Fruit fly (Drosophila melanogaster) whole organism, embryonic: ENCODE measurements around the gene CG9717.

Experiments
- Aef1 ChIP-seq: fragments of 200-800 bp; sonication (Bioruptor generic); IDR thresholded peaks from 3 replicates; pipeline ENCODE4 v1.3.6; 2022; ENCODE audit warnings: missing biosample characterization, missing genetic modification characterization
- BEAF-32 ChIP-seq: fragments of 200-800 bp; sonication (Bioruptor generic); optimal IDR thresholded peaks from 3 replicates; lab custom pipeline; 2017; ENCODE audit warnings: missing biosample characterization, missing genetic modification characterization, mild to moderate bottlenecking, moderate library complexity, missing genetic modification reagents
- Bgb ChIP-seq: fragments of 200-800 bp; sonication (Bioruptor generic); IDR thresholded peaks from 2 replicates; pipeline ENCODE4 v1.3.6; 2022; ENCODE audit warnings: missing biosample characterization, missing genetic modification characterization; ENCODE audit not compliant: partially characterized antibody
- C15 ChIP-seq: fragments of 200-800 bp; sonication (Bioruptor generic); IDR thresholded peaks from 3 replicates; pipeline ENCODE4 v1.3.6; 2022; ENCODE audit warnings: missing biosample characterization, missing genetic modification characterization
- CG11504 ChIP-seq: fragments of 200-800 bp; sonication (Bioruptor generic); optimal IDR thresholded peaks from 3 replicates; lab custom pipeline; 2019; ENCODE audit warnings: missing biosample characterization, mild to moderate bottlenecking, missing genetic modification characterization, moderate library complexity
- CG1233 ChIP-seq: fragments of 200-800 bp; sonication (Bioruptor generic); optimal IDR thresholded peaks from 4 replicates; lab custom pipeline; 2018; ENCODE audit warnings: missing biosample characterization, mild to moderate bottlenecking, missing genetic modification characterization
- CG12659 ChIP-seq: fragments of 200-800 bp; sonication (Bioruptor generic); optimal IDR thresholded peaks from 3 replicates; lab custom pipeline; 2017; ENCODE audit warnings: mild to moderate bottlenecking, missing biosample characterization, missing genetic modification reagents, missing genetic modification characterization
- CG12769 ChIP-seq: fragments of 200-800 bp; sonication (Bioruptor generic); optimal IDR thresholded peaks from 2 replicates; lab custom pipeline; 2019; ENCODE audit warnings: missing biosample characterization, mild to moderate bottlenecking, missing genetic modification characterization, moderate library complexity
- CG14014 ChIP-seq: fragments of 200-800 bp; sonication (Bioruptor generic); IDR thresholded peaks from 2 replicates; pipeline ENCODE4 v1.3.6; 2022; ENCODE audit warnings: missing biosample characterization, missing genetic modification characterization
- CG14441 ChIP-seq: fragments of 200-800 bp; sonication (Bioruptor generic); IDR thresholded peaks from 2 replicates; pipeline ENCODE4 v1.3.6; 2022; ENCODE audit warnings: missing biosample characterization, missing genetic modification characterization
- CG1603 ChIP-seq: fragments of 200-800 bp; sonication (Bioruptor generic); optimal IDR thresholded peaks from 2 replicates; lab custom pipeline; 2019; ENCODE audit warnings: missing biosample characterization, mild to moderate bottlenecking, missing genetic modification characterization, moderate library complexity
- CG1647 ChIP-seq: fragments of 200-800 bp; sonication (Bioruptor generic); optimal IDR thresholded peaks from 3 replicates; lab custom pipeline; 2016; ENCODE audit warnings: missing biosample characterization, missing genetic modification characterization
- CG16813 ChIP-seq: fragments of 200-800 bp; sonication (Bioruptor generic); IDR thresholded peaks from 3 replicates; pipeline ENCODE4 v1.3.6; 2022; ENCODE audit warnings: missing biosample characterization, missing genetic modification characterization; ENCODE audit not compliant: partially characterized antibody
- CG18764 ChIP-seq: fragments of 200-800 bp; sonication (Bioruptor generic); optimal IDR thresholded peaks from 3 replicates; lab custom pipeline; 2016; ENCODE audit warnings: missing biosample characterization, missing genetic modification characterization
- CG2116 ChIP-seq: fragments of 200-800 bp; sonication (Bioruptor generic); optimal IDR thresholded peaks from 3 replicates; lab custom pipeline; 2018; ENCODE audit warnings: missing biosample characterization, mild to moderate bottlenecking, missing genetic modification characterization
- CG2678 ChIP-seq: fragments of 200-800 bp; sonication (Bioruptor generic); optimal IDR thresholded peaks from 3 replicates; lab custom pipeline; 2019; ENCODE audit warnings: missing biosample characterization, mild to moderate bottlenecking, missing genetic modification characterization, moderate library complexity
- CG31224 ChIP-seq: fragments of 200-800 bp; sonication (Bioruptor generic); IDR thresholded peaks from 2 replicates; pipeline ENCODE4 v1.3.6; 2022; ENCODE audit warnings: missing biosample characterization, missing genetic modification characterization
- CG32532 ChIP-seq: fragments of 200-800 bp; sonication (Bioruptor generic); IDR thresholded peaks from 2 replicates; pipeline ENCODE4 v1.3.6; 2022; ENCODE audit warnings: missing biosample characterization, missing genetic modification characterization
- CG32772 ChIP-seq: fragments of 200-800 bp; sonication (Bioruptor generic); IDR thresholded peaks from 2 replicates; pipeline ENCODE4 v1.3.6; 2022; ENCODE audit warnings: missing biosample characterization, missing genetic modification characterization
- CG34224 ChIP-seq: fragments of 200-800 bp; sonication (Bioruptor generic); IDR thresholded peaks from 3 replicates; pipeline ENCODE4 v1.3.6; 2022; ENCODE audit warnings: missing biosample characterization, missing genetic modification characterization; ENCODE audit not compliant: partially characterized antibody
- CG3847 ChIP-seq: fragments of 200-800 bp; sonication (Bioruptor generic); IDR thresholded peaks from 2 replicates; pipeline ENCODE4 v1.3.6; 2022; ENCODE audit warnings: missing biosample characterization, missing genetic modification characterization
- CG6654 ChIP-seq: fragments of 200-800 bp; sonication (Bioruptor generic); optimal IDR thresholded peaks from 2 replicates; lab custom pipeline; 2017; ENCODE audit warnings: missing biosample characterization, mild to moderate bottlenecking, missing genetic modification characterization
- CG7839 ChIP-seq: fragments of 200-800 bp; sonication (Bioruptor generic); optimal IDR thresholded peaks from 3 replicates; lab custom pipeline; 2018; ENCODE audit warnings: missing biosample characterization, mild to moderate bottlenecking, missing genetic modification characterization, moderate library complexity
- CG9797 ChIP-seq: fragments of 200-800 bp; sonication (Bioruptor generic); optimal IDR thresholded peaks from 3 replicates; lab custom pipeline; 2018; ENCODE audit warnings: missing biosample characterization, mild to moderate bottlenecking, missing genetic modification characterization
- CG9932 ChIP-seq: fragments of 200-800 bp; sonication (Bioruptor generic); IDR thresholded peaks from 2 replicates; pipeline ENCODE4 v1.3.6; 2022; ENCODE audit warnings: missing biosample characterization, missing genetic modification characterization
- CHES-1-like ChIP-seq: fragments of 200-800 bp; sonication (Bioruptor generic); optimal IDR thresholded peaks from 2 replicates; lab custom pipeline; 2016; ENCODE audit warnings: missing biosample characterization, missing genetic modification characterization
- Dbx ChIP-seq: fragments of 200-800 bp; sonication (Bioruptor generic); IDR thresholded peaks from 3 replicates; pipeline ENCODE4 v1.3.6; 2022; ENCODE audit warnings: missing biosample characterization, missing genetic modification characterization
- Gug ChIP-seq: fragments of 200-800 bp; sonication (Bioruptor generic); IDR thresholded peaks from 4 replicates; pipeline ENCODE4 v1.3.6; 2022; ENCODE audit warnings: missing biosample characterization, missing genetic modification characterization
- HLH3B ChIP-seq: fragments of 200-800 bp; sonication (Bioruptor generic); IDR thresholded peaks from 2 replicates; pipeline ENCODE4 v1.3.6; 2022; ENCODE audit warnings: missing biosample characterization, missing genetic modification characterization
- MBD-R2 ChIP-seq: fragments of 200-800 bp; sonication (Bioruptor generic); IDR thresholded peaks from 2 replicates; pipeline ENCODE4 v1.3.6; 2022; ENCODE audit warnings: missing biosample characterization, missing genetic modification characterization
- Max ChIP-seq: fragments of 200-800 bp; sonication (Bioruptor generic); optimal IDR thresholded peaks from 2 replicates; lab custom pipeline; 2016; ENCODE audit warnings: missing biosample characterization, mild to moderate bottlenecking, missing genetic modification characterization
- Med ChIP-seq: fragments of 200-800 bp; sonication (Bioruptor generic); peaks from one replicate; lab custom pipeline; 2016; ENCODE audit warnings: missing biosample characterization, missing genetic modification characterization, mild to moderate bottlenecking, inconsistent platforms, moderate library complexity
- Meics ChIP-seq: fragments of 200-800 bp; sonication (Bioruptor generic); optimal IDR thresholded peaks from 2 replicates; lab custom pipeline; 2017; ENCODE audit warnings: missing biosample characterization, mild to moderate bottlenecking, missing genetic modification characterization
- Scr ChIP-seq: fragments of 200-800 bp; sonication (Bioruptor generic); IDR thresholded peaks from 2 replicates; pipeline ENCODE4 v1.3.6; 2022; ENCODE audit warnings: missing biosample characterization, missing genetic modification characterization; ENCODE audit not compliant: partially characterized antibody
- Side ChIP-seq: fragments of 200-800 bp; sonication (Bioruptor generic); optimal IDR thresholded peaks from 2 replicates; lab custom pipeline; 2016; ENCODE audit warnings: missing biosample characterization, missing genetic modification characterization
- Sin3A ChIP-seq: fragments of >200 bp; optimal IDR thresholded peaks from 2 replicates; lab custom pipeline; 2018
- Sox102F ChIP-seq: fragments of 200-800 bp; sonication (Bioruptor generic); optimal IDR thresholded peaks from 2 replicates; lab custom pipeline; 2018; ENCODE audit warnings: missing biosample characterization, mild to moderate bottlenecking, missing genetic modification characterization, moderate library complexity
- amos ChIP-seq: fragments of 200-800 bp; sonication (Bioruptor generic); IDR thresholded peaks from 2 replicates; pipeline ENCODE4 v1.3.6; 2022; ENCODE audit warnings: missing biosample characterization, missing genetic modification characterization; ENCODE audit not compliant: partially characterized antibody
- chn ChIP-seq: fragments of 200-800 bp; sonication (Bioruptor generic); optimal IDR thresholded peaks from 2 replicates; lab custom pipeline; 2016; ENCODE audit warnings: missing biosample characterization, missing genetic modification characterization
- dan ChIP-seq: fragments of 200-800 bp; sonication (Bioruptor generic); IDR thresholded peaks from 2 replicates; pipeline ENCODE4 v1.3.6; 2022; ENCODE audit warnings: missing biosample characterization, missing genetic modification characterization
- esg ChIP-seq: fragments of 200-800 bp; sonication (Bioruptor generic); conservative IDR thresholded peaks from 2 replicates; pipeline ENCODE4 v1.3.6; 2022; ENCODE audit warnings: missing biosample characterization, missing genetic modification characterization
- her ChIP-seq: fragments of 200-800 bp; sonication (Bioruptor generic); optimal IDR thresholded peaks from 2 replicates; lab custom pipeline; 2016; ENCODE audit warnings: missing biosample characterization, missing genetic modification characterization
- insv ChIP-seq, 2 experiments: fragments of 200-800 bp; sonication (Bioruptor generic); optimal IDR thresholded peaks; 3 replicates each; lab custom pipeline; 2016 to 2018; ENCODE audit warnings: missing biosample characterization in 2 of 2, missing genetic modification characterization in 2 of 2
- lola ChIP-seq, 3 experiments: fragments of >200 bp in 2 of 3; fragments of 200-800 bp in 1 of 3; sonication (Bioruptor generic) in 1 of 3; optimal IDR thresholded peaks; 2 replicates each; lab custom pipeline; 2017 to 2019; ENCODE audit warnings: missing biosample characterization in 3 of 3, missing genetic modification characterization in 3 of 3, mild to moderate bottlenecking in 1 of 3, moderate library complexity in 1 of 3
- onecut ChIP-seq: fragments of 200-800 bp; sonication (Bioruptor generic); IDR thresholded peaks from 2 replicates; pipeline ENCODE4 v1.3.6; 2022; ENCODE audit warnings: missing biosample characterization, missing genetic modification characterization
- row ChIP-seq: fragments of 200-800 bp; sonication (Bioruptor generic); IDR thresholded peaks from 3 replicates; pipeline ENCODE4 v1.3.6; 2022; ENCODE audit warnings: missing biosample characterization, missing genetic modification characterization
- sens ChIP-seq: fragments of 200-800 bp; sonication (Bioruptor generic); peaks from one replicate; lab custom pipeline; 2016; ENCODE audit warnings: missing biosample characterization, missing genetic modification characterization
- stc ChIP-seq: fragments of 200-800 bp; sonication (Bioruptor generic); IDR thresholded peaks from 2 replicates; pipeline ENCODE4 v1.3.6; 2022; ENCODE audit warnings: missing biosample characterization, missing genetic modification characterization
- stwl ChIP-seq: fragments of 200-800 bp; sonication (Bioruptor generic); optimal IDR thresholded peaks from 3 replicates; lab custom pipeline; 2018; ENCODE audit warnings: missing biosample characterization, mild to moderate bottlenecking, missing genetic modification characterization, moderate library complexity
- unpg ChIP-seq: fragments of 200-800 bp; sonication (Bioruptor generic); optimal IDR thresholded peaks from 3 replicates; lab custom pipeline; 2018; ENCODE audit warnings: missing biosample characterization, mild to moderate bottlenecking, missing genetic modification characterization, moderate library complexity

Gene CG9717

DNA sequence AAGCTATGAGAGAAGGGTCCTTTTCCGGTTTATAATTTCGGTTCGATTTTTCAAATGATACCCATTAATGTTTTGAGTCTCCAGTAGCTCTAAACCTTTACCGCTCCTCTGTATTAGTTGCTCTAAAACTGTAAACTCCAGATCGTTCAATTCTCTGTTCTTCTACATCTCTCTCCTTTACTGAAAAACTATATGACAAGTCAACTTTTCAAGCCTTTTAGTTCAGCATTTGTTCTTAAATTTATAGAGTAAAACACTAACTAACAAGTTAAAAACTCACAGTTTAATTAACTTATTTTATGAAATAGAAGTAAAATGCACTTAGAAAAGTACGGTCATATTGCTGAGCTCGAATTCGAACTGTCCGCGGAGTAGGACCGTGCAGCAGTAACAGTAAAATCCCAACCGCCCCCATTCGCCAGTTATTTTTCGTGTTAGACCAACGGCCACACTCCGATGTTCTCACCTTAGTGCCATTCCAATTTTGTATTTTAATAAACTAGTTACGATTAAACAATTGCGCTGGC lies 24.3 kb downstream of the CG9717 start (continued):
- TF ChIP-seq CG9932 (GFP tag; lab: Robert Waterston, UW) = no peak
- peak; percentile 89 for TF ChIP-seq CG9797 (GFP tag; lab: Kevin White, UChicago)
- TF ChIP-seq CG16813 (GFP tag; lab: Robert Waterston, UW) = 0 out of 3 replicates have a peak, but pooled peaks have one; percentile 24
- no peak for TF ChIP-seq HLH3B (GFP tag; lab: Robert Waterston, UW)
- TF ChIP-seq CG1233 (GFP tag; lab: Kevin White, UChicago) = no peak
- TF ChIP-seq Sin3A = peak; percentile 38
- TF ChIP-seq her (GFP tag; lab: Kevin White, UChicago) = peak; percentile 17
- TF ChIP-seq stwl = peak; percentile 75
- no peak for TF ChIP-seq CG31224 (GFP tag; lab: Robert Waterston, UW)
- peak; percentile 88 for TF ChIP-seq Med (GFP tag; lab: Kevin White, UChicago)
- no peak for TF ChIP-seq esg (GFP tag; lab: Robert Waterston, UW)
- peak; percentile 29; the same call in 1 of the 2 replicates for TF ChIP-seq Scr (GFP tag; lab: Robert Waterston, UW)
- 0 out of 3 replicates have a peak, but pooled peaks have one; percentile 31 for TF ChIP-seq CG34224 (GFP tag; lab: Robert Waterston, UW)
- peak; percentile 40 for TF ChIP-seq BEAF-32 (GFP tag; lab: Kevin White, UChicago)
- TF ChIP-seq Sox102F = no peak
- TF ChIP-seq CG32772 = no peak
- TF ChIP-seq Side (GFP tag; lab: Kevin White, UChicago) = no peak
- peak; percentile 52 for TF ChIP-seq CG1603 (tag; lab: Kevin White, UChicago)
- no peak for TF ChIP-seq Gug (GFP tag; lab: Robert Waterston, UW)
- no peak for TF ChIP-seq dan (GFP tag; lab: Robert Waterston, UW)
- no peak for TF ChIP-seq Aef1 (GFP tag; lab: Robert Waterston, UW)
- peak; percentile 16 for TF ChIP-seq CG2116
- TF ChIP-seq CHES-1-like (GFP tag; lab: Kevin White, UChicago) = no peak
- no peak for TF ChIP-seq stc (GFP tag; lab: Robert Waterston, UW)
- TF ChIP-seq MBD-R2 (GFP tag; lab: Robert Waterston, UW) = peak; percentile 40; the same call in 1 of the 2 replicates
- peak; percentile 36; the same call in 1 of the 2 replicates for TF ChIP-seq Bgb (GFP tag; lab: Robert Waterston, UW)
- peak; percentile 97 for TF ChIP-seq CG6654 (GFP tag; lab: Kevin White, UChicago)
- no peak for TF ChIP-seq CG1647 (GFP tag; lab: Kevin White, UChicago)
- TF ChIP-seq amos = peak; percentile 40; the same call in 1 of the 2 replicates
- TF ChIP-seq insv (GFP tag; optimal IDR thresholded peaks at IDR 0.05; lab: Kevin White, UChicago) = peak in 1 of 2 experiments; percentile 27
- TF ChIP-seq CG12659 (GFP tag; lab: Kevin White, UChicago) = peak; percentile 25
- TF ChIP-seq Dbx (GFP tag; lab: Robert Waterston, UW) = no peak
- no peak for TF ChIP-seq C15
- peak; percentile 47 for TF ChIP-seq CG3847 (GFP tag; lab: Robert Waterston, UW)

DNA sequence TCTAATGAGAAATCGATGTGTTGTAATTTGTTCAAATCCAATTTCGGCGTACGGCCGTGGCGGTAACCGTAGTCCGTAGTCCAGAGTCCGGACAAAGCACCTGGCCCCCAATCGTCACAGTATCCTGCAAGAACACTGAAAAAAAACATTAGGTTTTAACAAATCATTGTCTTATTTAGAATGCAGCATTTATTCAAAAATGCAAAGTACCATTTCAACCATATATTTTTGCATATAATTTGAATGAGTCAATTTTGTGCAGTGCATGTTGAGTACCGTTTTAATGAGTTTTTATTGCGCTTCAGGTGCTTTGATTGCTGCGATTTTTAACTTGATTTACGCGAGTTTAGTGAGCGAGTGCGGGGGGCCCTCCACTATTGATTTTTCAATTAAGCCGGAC lies 25.9 kb downstream of the CG9717 start:
- TF ChIP-seq lola (GFP tag; optimal IDR thresholded peaks at IDR 0.05; lab: Kevin White, UChicago) (no peak), CG11504 (tag; lab: Kevin White, UChicago) (peak; percentile 18), CG14441 (GFP tag; lab: Robert Waterston, UW) (0 out of 2 replicates have a peak, but pooled peaks have one; percentile 19), row (GFP tag; lab: Robert Waterston, UW) (peak; percentile 36; the same call in 2 of the 3 replicates), Meics (GFP tag; lab: Kevin White, UChicago) (peak; percentile 19), CG32532 (GFP tag; lab: Robert Waterston, UW) (peak; percentile 21; the same call in 1 of the 2 replicates), CG18764 (GFP tag; lab: Kevin White, UChicago) (no peak), CG7839 (tag; lab: Kevin White, UChicago) (no peak), Scr (GFP tag; lab: Robert Waterston, UW) (no peak), CG1603 (tag; lab: Kevin White, UChicago) (peak; percentile 10), CG14014 (GFP tag; lab: Robert Waterston, UW) (peak; percentile 34; the same call in 1 of the 2 replicates), unpg (GFP tag; lab: Kevin White, UChicago) (peak; percentile 4), chn (GFP tag; lab: Kevin White, UChicago) (no peak), Max (GFP tag; lab: Kevin White, UChicago) (no peak), Med (GFP tag; lab: Kevin White, UChicago) (peak; percentile 56), CG2678 (tag; lab: Kevin White, UChicago) (peak; percentile 17), CG12769 (tag; lab: Kevin White, UChicago) (peak; percentile 13), onecut (peak; percentile 40; the same call in 1 of the 2 replicates), sens (peak; percentile 2)
